Worm (Caenorhabditis elegans) whole organism, young adult: Measurements from ENCODE around the gene Y43C5B.3.

ENCODE experiments used
- B0336.3 ChIP-seq: fragments of 200-800 bp; sonication (Bioruptor generic); IDR thresholded peaks from 2 replicates; pipeline ENCODE4 v1.3.6; 2022; ENCODE audit warnings: missing genetic modification characterization, missing compliant biosample characterization
- D2030.7 ChIP-seq: fragments of 200-800 bp; sonication (Bioruptor generic); IDR thresholded peaks from 2 replicates; pipeline ENCODE4 v1.3.6; 2022; ENCODE audit warnings: missing genetic modification reagents, missing genetic modification characterization, missing compliant biosample characterization
- F33H1.4 ChIP-seq: fragments of 200-800 bp; sonication (Bioruptor generic); IDR thresholded peaks from 2 replicates; pipeline ENCODE4 v1.3.6; 2022; ENCODE audit warnings: missing genetic modification reagents, missing genetic modification characterization, missing compliant biosample characterization
- F37B4.10 ChIP-seq: fragments of 200-800 bp; sonication (Bioruptor generic); IDR thresholded peaks from 2 replicates; pipeline ENCODE4 v1.3.6; 2022; ENCODE audit warnings: missing genetic modification characterization, missing compliant biosample characterization
- F39B2.1 ChIP-seq: fragments of 200-800 bp; sonication (Bioruptor generic); IDR thresholded peaks from 2 replicates; pipeline ENCODE4 v1.3.6; 2022; ENCODE audit warnings: missing genetic modification reagents, missing genetic modification characterization, missing compliant biosample characterization
- F49E8.2 ChIP-seq: sonication (generic microtip); optimal IDR thresholded peaks from 3 replicates; lab custom pipeline; 2017; ENCODE audit warnings: missing genetic modification characterization, mild to moderate bottlenecking, missing compliant biosample characterization, antibody characterized with exemption, moderate library complexity; ENCODE audit not compliant: insufficient read depth
- F55B11.4 ChIP-seq: sonication (generic microtip); optimal IDR thresholded peaks from 2 replicates; lab custom pipeline; 2016; ENCODE audit warnings: missing compliant biosample characterization, missing genetic modification characterization, borderline replicate concordance; ENCODE audit not compliant: insufficient read depth
- F57A8.1 ChIP-seq: fragments of 200-800 bp; sonication (Bioruptor generic); optimal IDR thresholded peaks from 2 replicates; lab custom pipeline; 2018; ENCODE audit warnings: mild to moderate bottlenecking, missing genetic modification characterization, moderate library complexity, missing compliant biosample characterization
- K11D2.4 ChIP-seq: fragments of 200-800 bp; sonication (Bioruptor generic); IDR thresholded peaks from 2 replicates; pipeline ENCODE4 v1.3.6; 2022; ENCODE audit warnings: missing genetic modification reagents, missing genetic modification characterization, missing compliant biosample characterization
- T26A5.8 ChIP-seq: sonication (generic microtip); optimal IDR thresholded peaks from 2 replicates; lab custom pipeline; 2016; ENCODE audit warnings: missing genetic modification characterization, missing compliant biosample characterization
- Y56A3A.18 ChIP-seq: fragments of 200-800 bp; sonication (Bioruptor generic); IDR thresholded peaks from 2 replicates; pipeline ENCODE4 v1.3.6; 2022; ENCODE audit warnings: missing genetic modification reagents, missing genetic modification characterization, missing compliant biosample characterization
- Y95B8A.8 ChIP-seq: fragments of 200-800 bp; sonication (Bioruptor generic); IDR thresholded peaks from 2 replicates; pipeline ENCODE4 v1.3.6; 2022; ENCODE audit warnings: missing genetic modification reagents, missing genetic modification characterization, missing compliant biosample characterization
- ZK185.1 ChIP-seq: sonication (generic microtip); optimal IDR thresholded peaks from 2 replicates; lab custom pipeline; 2016; ENCODE audit warnings: mild to moderate bottlenecking, missing genetic modification characterization, missing compliant biosample characterization; ENCODE audit not compliant: poor library complexity, severe bottlenecking
- ama-1 ChIP-seq, 3 experiments: fragments of 150-350 bp in 1 of 3; sonication (generic microtip) in 2 of 3; optimal IDR thresholded peaks; 2 replicates each; lab custom pipeline; 2014 to 2018; ENCODE audit warnings: missing biosample characterization in 2 of 3, missing genetic modification characterization in 2 of 3, missing genetic modification reagents in 2 of 3
- athp-1 ChIP-seq: sonication (generic microtip); optimal IDR thresholded peaks from 2 replicates; lab custom pipeline; 2017; ENCODE audit warnings: mild to moderate bottlenecking, missing genetic modification characterization, missing compliant biosample characterization
- ceh-58 ChIP-seq: fragments of 200-800 bp; sonication (Bioruptor generic); IDR thresholded peaks from 2 replicates; pipeline ENCODE4 v1.3.6; 2022; ENCODE audit warnings: missing genetic modification characterization, missing compliant biosample characterization
- ceh-79 ChIP-seq: sonication (generic microtip); optimal IDR thresholded peaks from 2 replicates; lab custom pipeline; 2017; ENCODE audit warnings: mild to moderate bottlenecking, missing genetic modification characterization, missing compliant biosample characterization
- dox-1 ChIP-seq: fragments of 200-800 bp; sonication (Bioruptor generic); IDR thresholded peaks from 2 replicates; pipeline ENCODE4 v1.3.6; 2022; ENCODE audit warnings: missing genetic modification reagents, missing genetic modification characterization, missing compliant biosample characterization
- dpff-1 ChIP-seq: sonication (generic microtip); optimal IDR thresholded peaks from 2 replicates; lab custom pipeline; 2017; ENCODE audit warnings: mild to moderate bottlenecking, missing genetic modification characterization, missing compliant biosample characterization
- egrh-3 ChIP-seq: fragments of 200-800 bp; sonication (Bioruptor generic); IDR thresholded peaks from 2 replicates; pipeline ENCODE4 v1.3.6; 2022; ENCODE audit warnings: missing genetic modification reagents, missing genetic modification characterization, missing compliant biosample characterization
- hmg-1.2 ChIP-seq: fragments of 200-800 bp; sonication (Bioruptor generic); IDR thresholded peaks from 2 replicates; pipeline ENCODE4 v1.3.6; 2022; ENCODE audit warnings: missing genetic modification reagents, missing genetic modification characterization, missing compliant biosample characterization
- hrde-1 ChIP-seq: sonication (generic microtip); optimal IDR thresholded peaks from 2 replicates; lab custom pipeline; 2016; ENCODE audit warnings: missing genetic modification characterization, mild to moderate bottlenecking, missing compliant biosample characterization, moderate library complexity, missing genotype, missing genetic modification reagents, borderline replicate concordance
- let-607 ChIP-seq, 2 experiments: fragments of 200-800 bp in 1 of 2; sonication (Bioruptor generic) in 1 of 2; sonication (generic microtip) in 1 of 2; optimal IDR thresholded peaks; 2 replicates each; lab custom pipeline; 2016 to 2018; ENCODE audit warnings: mild to moderate bottlenecking in 2 of 2, missing compliant biosample characterization in 2 of 2, missing genetic modification characterization in 2 of 2, moderate library complexity in 2 of 2, missing genotype in 1 of 2
- lin-40 ChIP-seq: sonication (generic microtip); optimal IDR thresholded peaks from 2 replicates; lab custom pipeline; 2016; ENCODE audit warnings: missing genetic modification characterization, mild to moderate bottlenecking, missing compliant biosample characterization, missing genotype, missing genetic modification reagents
- lir-1 ChIP-seq: fragments of 200-800 bp; sonication (Bioruptor generic); conservative IDR thresholded peaks from 2 replicates; pipeline ENCODE4 v1.3.6; 2022; ENCODE audit warnings: missing genetic modification reagents, missing genetic modification characterization, missing compliant biosample characterization
- lsl-1 ChIP-seq: fragments of 200-800 bp; sonication (Bioruptor generic); optimal IDR thresholded peaks from 2 replicates; lab custom pipeline; 2018; ENCODE audit warnings: mild to moderate bottlenecking, missing genetic modification characterization, moderate library complexity, missing compliant biosample characterization
- madf-6 ChIP-seq: fragments of 200-800 bp; sonication (Bioruptor generic); IDR thresholded peaks from 2 replicates; pipeline ENCODE4 v1.3.6; 2022; ENCODE audit warnings: missing genetic modification reagents, missing genetic modification characterization, missing compliant biosample characterization
- madf-8 ChIP-seq: fragments of 200-800 bp; sonication (Bioruptor generic); conservative IDR thresholded peaks from 2 replicates; pipeline ENCODE4 v1.3.6; 2022; ENCODE audit warnings: missing genetic modification reagents, missing genetic modification characterization, missing compliant biosample characterization
- nfya-1 ChIP-seq: sonication (generic microtip); optimal IDR thresholded peaks from 2 replicates; lab custom pipeline; 2017; ENCODE audit warnings: antibody characterized with exemption, missing compliant biosample characterization, missing genetic modification characterization, borderline replicate concordance; ENCODE audit not compliant: insufficient read depth
- nhr-179 ChIP-seq: sonication (generic microtip); optimal IDR thresholded peaks from 2 replicates; lab custom pipeline; 2016; ENCODE audit warnings: mild to moderate bottlenecking, missing genetic modification characterization, missing compliant biosample characterization
- nhr-80 ChIP-seq: sonication (generic microtip); optimal IDR thresholded peaks from 2 replicates; lab custom pipeline; 2016; ENCODE audit warnings: missing genetic modification characterization, missing compliant biosample characterization
- nhr-90 ChIP-seq: sonication (generic microtip); optimal IDR thresholded peaks from 2 replicates; lab custom pipeline; 2016; ENCODE audit warnings: missing genotype, mild to moderate bottlenecking, missing genetic modification characterization, missing compliant biosample characterization
- repo-1 ChIP-seq: sonication (generic microtip); optimal IDR thresholded peaks from 2 replicates; lab custom pipeline; 2017; ENCODE audit warnings: mild to moderate bottlenecking, missing genetic modification characterization, missing compliant biosample characterization
- sdz-38 ChIP-seq: sonication (generic microtip); optimal IDR thresholded peaks from 2 replicates; lab custom pipeline; 2016; ENCODE audit warnings: missing genotype, missing genetic modification characterization, missing compliant biosample characterization
- snpc-3.4 ChIP-seq: sonication (generic microtip); optimal IDR thresholded peaks from 2 replicates; lab custom pipeline; 2017; ENCODE audit warnings: missing genetic modification characterization, mild to moderate bottlenecking, missing compliant biosample characterization, antibody characterized with exemption, moderate library complexity, missing genotype, missing genetic modification reagents
- snpc-4 ChIP-seq, 5 experiments: fragments of 150-350 bp in 1 of 5; sonication (generic microtip) in 4 of 5; optimal IDR thresholded peaks; 2 replicates each; lab custom pipeline; 2014 to 2018; ENCODE audit warnings: missing genetic modification characterization in 5 of 5, missing biosample characterization in 3 of 5, antibody characterized with exemption in 2 of 5, mild to moderate bottlenecking in 2 of 5, missing compliant biosample characterization in 2 of 5, missing genotype in 2 of 5, moderate library complexity in 2 of 5, missing genetic modification reagents in 1 of 5
- somi-1 ChIP-seq: fragments of 200-800 bp; sonication (Bioruptor generic); optimal IDR thresholded peaks from 2 replicates; lab custom pipeline; 2018; ENCODE audit warnings: mild to moderate bottlenecking, missing genetic modification characterization, missing compliant biosample characterization
- unc-130 ChIP-seq: sonication (generic microtip); optimal IDR thresholded peaks from 2 replicates; lab custom pipeline; 2016; ENCODE audit warnings: missing genetic modification reagents, missing genetic modification characterization, missing compliant biosample characterization
- unc-62 ChIP-seq: fragments of 150-350 bp; optimal IDR thresholded peaks from 2 replicates; lab custom pipeline; 2014; ENCODE audit warnings: missing biosample characterization, missing genetic modification reagents, missing genetic modification characterization
- xnd-1 ChIP-seq: sonication (generic microtip); optimal IDR thresholded peaks from 2 replicates; lab custom pipeline; 2016; ENCODE audit warnings: missing genotype, missing genetic modification reagents, missing genetic modification characterization, missing compliant biosample characterization
- ztf-18 ChIP-seq: sonication (generic microtip); optimal IDR thresholded peaks from 2 replicates; lab custom pipeline; 2016; ENCODE audit warnings: missing genotype, mild to moderate bottlenecking, missing genetic modification characterization, missing compliant biosample characterization

Gene Y43C5B.3

ce11 chrIV:10352243-10352642, 1.9 kb downstream of the Y43C5B.3 start, which contains the start of gene Y43C5B.2:
Y43C5B.2 (minus strand) TSS chrIV:10352343.
- TF ChIP-seq ceh-58 (GFP tag; lab: Robert Waterston, UW) (no peak), Y95B8A.8 (no peak), unc-62 (no peak), lin-40 (no peak), T26A5.8 (tag; lab: Kevin White, UChicago) (no peak), snpc-4 (GFP tag; optimal IDR thresholded peaks at IDR 0.05; lab: Kevin White, UChicago) (no peak), snpc-4 (tag; optimal IDR thresholded peaks at IDR 0.05; lab: Kevin White, UChicago) (no peak), ceh-79 (tag; lab: Kevin White, UChicago) (no peak), lir-1 (no peak), madf-6 (GFP tag; lab: Robert Waterston, UW) (no peak), F37B4.10 (GFP tag; lab: Robert Waterston, UW) (no peak), nhr-179 (tag; lab: Kevin White, UChicago) (no peak), Y56A3A.18 (GFP tag; lab: Robert Waterston, UW) (no peak), ZK185.1 (no peak), xnd-1 (tag; lab: Kevin White, UChicago) (no peak), F49E8.2 (tag; lab: Kevin White, UChicago) (no peak)

DNA sequence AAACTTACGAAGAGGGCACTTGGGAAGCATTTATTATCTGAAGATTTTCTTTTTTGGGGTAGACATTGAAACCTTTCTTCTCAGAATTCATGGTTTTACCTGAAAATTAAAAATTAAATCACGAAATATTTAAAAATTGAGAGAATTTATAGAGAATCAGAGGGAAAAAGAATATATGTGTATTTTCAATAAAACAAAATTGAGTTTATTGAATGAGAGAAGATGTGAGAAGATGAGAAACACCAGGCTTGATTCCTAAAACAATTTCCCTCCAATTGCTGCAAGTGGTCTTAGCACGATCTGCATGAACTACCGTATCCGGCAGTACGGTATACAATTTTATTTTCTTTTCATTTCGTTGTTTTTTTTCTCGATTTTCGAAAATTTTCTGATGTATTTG, 6.7 kb downstream of the Y43C5B.3 start, which contains the start of gene R11A8.1:
TSS of gene R11A8.1 (minus strand) at position 101 of the 400 bp plus-strand sequence.
- TF ChIP-seq lsl-1 (GFP tag; lab: Kevin White, UChicago) = peak; percentile 67
- TF ChIP-seq repo-1 (tag; lab: Kevin White, UChicago) = no peak
- TF ChIP-seq D2030.7 (GFP tag; lab: Robert Waterston, UW) = no peak
- no peak for TF ChIP-seq hrde-1
- no peak for TF ChIP-seq F57A8.1 (GFP tag; lab: Kevin White, UChicago)

- no peak for TF ChIP-seq snpc-3.4 (tag; lab: Kevin White, UChicago)
- peak; percentile 45; the same call in 1 of the 2 replicates for TF ChIP-seq hmg-1.2 (GFP tag; lab: Robert Waterston, UW)
Measured at ce11 chrIV:10357842-10358241, 7.5 kb downstream of the Y43C5B.3 start, which contains the start of gene gkow-1. gkow-1 (plus strand) TSS chrIV:10358142.

DNA sequence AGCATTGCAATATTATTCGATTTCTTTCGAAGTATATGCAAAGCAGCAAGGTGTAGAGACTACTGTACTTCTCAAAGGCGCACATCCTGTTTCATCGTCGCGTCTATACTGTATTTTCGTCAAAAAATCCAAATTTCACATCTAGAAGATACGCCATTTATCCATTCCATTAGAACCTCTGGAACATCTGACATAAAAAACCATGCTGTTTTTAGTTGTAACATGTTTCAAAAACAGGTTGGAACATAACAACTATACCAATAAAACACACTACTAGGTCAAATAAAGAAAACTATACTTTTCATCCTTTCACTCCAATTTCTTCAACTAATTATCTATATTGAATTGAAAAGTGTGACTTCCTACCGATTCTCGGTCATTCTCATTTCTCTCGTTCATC, 9.9 kb downstream of the Y43C5B.3 start, which contains the start of gene ugt-59:
TSS of gene ugt-59 (plus strand) at position 301 of the 400 bp plus-strand sequence.
- TF ChIP-seq K11D2.4 (GFP tag; lab: Robert Waterston, UW) (no peak), lin-40 (no peak), egrh-3 (GFP tag; lab: Robert Waterston, UW) (no peak), dpff-1 (tag; lab: Kevin White, UChicago) (no peak), nhr-80 (no peak), nfya-1 (tag; lab: Kevin White, UChicago) (no peak), lsl-1 (GFP tag; lab: Kevin White, UChicago) (no peak), F39B2.1 (GFP tag; lab: Robert Waterston, UW) (no peak)

ce11 chrIV:10366018-10366417, 15.6 kb downstream of the Y43C5B.3 start, which contains the start of gene sir-2.1:
sir-2.1 (minus strand) TSS chrIV:10366229.
- TF ChIP-seq athp-1 (tag; lab: Kevin White, UChicago) = peak; percentile 29
- no peak for TF ChIP-seq somi-1
- TF ChIP-seq F33H1.4 (GFP tag; lab: Robert Waterston, UW) = peak; percentile 66
- no peak for TF ChIP-seq sdz-38 (tag; lab: Kevin White, UChicago)
- no peak for TF ChIP-seq B0336.3 (GFP tag; lab: Robert Waterston, UW)
- TF ChIP-seq let-607 (tag; optimal IDR thresholded peaks at IDR 0.05; lab: Kevin White, UChicago) = peak in 1 of 2 experiments; percentile 20
- peak; percentile 18 for TF ChIP-seq unc-130 (GFP tag; lab: Kevin White, UChicago)
- 0 out of 2 replicates have a peak, but pooled peaks have one; percentile 57 for TF ChIP-seq dox-1 (GFP tag; lab: Robert Waterston, UW)
- TF ChIP-seq xnd-1 (tag; lab: Kevin White, UChicago) = peak; percentile 11
- no peak for TF ChIP-seq nhr-90
- TF ChIP-seq lin-40 = peak; percentile 18
- TF ChIP-seq hmg-1.2 (GFP tag; lab: Robert Waterston, UW) = peak; percentile 44
- TF ChIP-seq ama-1 (optimal IDR thresholded peaks at IDR 0.05; lab: Kevin White, UChicago) = no peak
- TF ChIP-seq ama-1 (GFP tag; optimal IDR thresholded peaks at IDR 0.05; lab: Kevin White, UChicago) = no peak
- TF ChIP-seq F55B11.4 (tag; lab: Kevin White, UChicago) = no peak
- no peak for TF ChIP-seq madf-8 (GFP tag; lab: Robert Waterston, UW)
- peak; percentile 91 for TF ChIP-seq ztf-18 (tag; lab: Kevin White, UChicago)
